Worm (Caenorhabditis elegans) whole organism, L4/young adult: ENCODE measurements around the gene R04B5.5.

Source experiments
- W03F9.2 ChIP-seq: fragments of 150-350 bp; optimal IDR thresholded peaks from 2 replicates; lab custom pipeline; 2014; ENCODE audit warnings: missing biosample characterization, missing genetic modification characterization
- dao-5 ChIP-seq: sonication (generic microtip); optimal IDR thresholded peaks from 2 replicates; lab custom pipeline; 2016; ENCODE audit warnings: missing genotype, missing genetic modification characterization, moderate library complexity, missing compliant biosample characterization
- him-1 ChIP-seq: sonication (generic microtip); optimal IDR thresholded peaks from 2 replicates; lab custom pipeline; 2016; ENCODE audit warnings: missing genotype, missing genetic modification reagents, missing genetic modification characterization, missing compliant biosample characterization

DNA sequence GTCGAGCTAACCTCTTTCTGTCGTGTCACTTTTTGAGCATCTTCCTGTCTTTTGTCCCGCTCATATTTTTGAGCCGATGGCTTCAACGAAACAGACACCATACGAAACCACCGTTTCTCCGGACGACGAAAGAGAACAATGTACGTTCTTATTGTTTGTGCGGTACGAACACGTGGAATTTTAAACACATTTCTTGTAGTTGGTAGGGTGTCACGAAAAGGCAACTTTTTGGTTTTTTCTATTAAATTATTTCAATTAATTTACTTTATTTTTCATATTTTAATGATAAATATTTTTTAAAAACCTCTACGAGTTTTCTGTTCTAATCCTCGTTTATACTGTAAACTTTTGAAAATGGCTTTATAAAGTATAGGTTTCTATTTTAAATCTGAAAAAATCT, 3.9 kb downstream of the R04B5.5 start, which contains the start of gene R04B5.11:
- TF ChIP-seq him-1 (tag; lab: Kevin White, UChicago) (no peak), W03F9.2 (no peak), dao-5 (tag; lab: Kevin White, UChicago) (no peak)
